Fruit fly (Drosophila melanogaster): ENCODE data around the gene Ptx1.

Gene Ptx1

DNA sequence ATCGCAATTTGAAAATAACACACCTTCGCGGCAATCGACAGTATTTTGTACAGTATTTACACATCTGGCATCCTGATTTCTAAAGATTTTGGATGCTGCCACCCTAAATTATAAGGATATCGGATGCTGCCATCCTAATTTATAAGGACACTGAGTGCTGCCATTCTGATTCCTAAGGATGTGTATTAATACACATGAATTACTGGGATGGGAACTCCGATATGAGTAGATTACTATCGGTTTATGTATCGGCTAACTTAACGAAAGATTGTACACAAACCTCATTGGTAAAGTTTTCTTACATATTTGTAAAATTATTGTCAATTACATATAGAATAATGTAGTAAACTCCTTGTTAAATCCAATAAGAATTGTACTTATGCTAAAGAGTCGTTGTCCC lies 33.8 kb downstream of the Ptx1 start:
- TF ChIP-seq CG34367 (tag; optimal IDR thresholded peaks at IDR 0.05): no peak
- TF ChIP-seq rn (GFP tag; IDR thresholded peaks at IDR 0.05): no peak
- no peak for TF ChIP-seq CG4496 (GFP tag; IDR thresholded peaks at IDR 0.05)
- no peak for TF ChIP-seq Ets98B (GFP tag; IDR thresholded peaks at IDR 0.05)
- TF ChIP-seq CG12605 (GFP tag; IDR thresholded peaks at IDR 0.05): no peak
- TF ChIP-seq CG13204 (GFP tag; optimal IDR thresholded peaks at IDR 0.05): no peak
- no peak for TF ChIP-seq CG8159 (tag; optimal IDR thresholded peaks at IDR 0.05)
- no peak for TF ChIP-seq Pif1A (GFP tag; optimal IDR thresholded peaks at IDR 0.05)
- TF ChIP-seq CG14655 (GFP tag; optimal IDR thresholded peaks at IDR 0.05): no peak
- TF ChIP-seq fd96Ca (GFP tag; IDR thresholded peaks at IDR 0.05): no peak
- TF ChIP-seq Snoo (tag; optimal IDR thresholded peaks at IDR 0.05): no peak
- TF ChIP-seq gl (tag; optimal IDR thresholded peaks at IDR 0.05): no peak
- TF ChIP-seq CG10348 (GFP tag; IDR thresholded peaks at IDR 0.05): no peak
- no peak for TF ChIP-seq CG8301 (tag; optimal IDR thresholded peaks at IDR 0.05)
- TF ChIP-seq EcR (GFP tag; optimal IDR thresholded peaks at IDR 0.05): no peak

DNA sequence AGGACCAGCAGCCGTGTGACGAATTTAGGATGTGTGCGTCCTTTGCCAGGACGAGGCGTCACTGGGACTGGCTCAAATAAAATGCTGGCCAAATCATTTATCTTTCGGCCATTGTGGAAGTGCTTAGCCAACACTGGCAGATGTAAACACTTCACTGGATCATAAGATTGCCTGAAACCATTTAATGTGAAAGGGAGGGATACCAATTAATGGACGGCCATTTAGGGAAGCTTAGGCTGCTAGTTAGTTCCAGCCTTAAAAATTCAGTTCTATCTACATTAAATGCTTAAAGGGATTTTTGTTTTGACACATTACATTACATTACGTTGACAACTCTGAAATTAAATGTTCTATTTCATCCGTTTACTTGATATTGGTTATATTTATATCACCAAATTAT lies 46.8 kb downstream of the Ptx1 start, which contains the start of gene CG15548:
TSS of gene CG15548 (plus strand) at position 301 of the 400 bp plus-strand sequence.
- TF ChIP-seq CG13204 (GFP tag; optimal IDR thresholded peaks at IDR 0.05): no peak
- TF ChIP-seq CG10348 (GFP tag; IDR thresholded peaks at IDR 0.05): no peak
- TF ChIP-seq Pif1A (GFP tag; optimal IDR thresholded peaks at IDR 0.05): no peak
- no peak for TF ChIP-seq Ets98B (GFP tag; IDR thresholded peaks at IDR 0.05)
- TF ChIP-seq CG34367 (tag; optimal IDR thresholded peaks at IDR 0.05): no peak

DNA sequence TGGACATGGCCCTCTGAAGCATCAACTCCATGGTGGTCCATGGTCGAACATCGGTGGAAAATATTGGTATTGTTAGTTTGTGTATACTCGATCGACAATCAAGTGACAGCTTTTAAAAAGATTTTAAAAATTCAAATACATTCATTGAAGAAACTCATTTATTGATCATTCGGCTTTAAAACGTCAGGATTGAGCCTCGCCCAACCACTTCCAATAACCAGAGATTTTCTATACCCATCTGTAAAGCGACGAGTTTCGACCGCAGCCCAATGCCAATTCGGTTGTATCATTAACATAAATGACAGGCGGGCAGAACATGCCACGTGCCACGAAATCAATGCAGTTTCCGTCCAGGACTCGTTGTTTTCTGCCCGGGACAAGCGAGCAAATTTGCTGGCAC lies 51.7 kb downstream of the Ptx1 start, which contains the start of gene Ctr1C:
TSS of gene Ctr1C (minus strand) at position 101 of the 400 bp plus-strand sequence.
- TF ChIP-seq CG10348 (GFP tag; IDR thresholded peaks at IDR 0.05): no peak
- TF ChIP-seq Pif1A (GFP tag; optimal IDR thresholded peaks at IDR 0.05): no peak
- TF ChIP-seq rn (GFP tag; IDR thresholded peaks at IDR 0.05): no peak
- TF ChIP-seq CG9948 (tag; optimal IDR thresholded peaks at IDR 0.05): no peak
- TF ChIP-seq D1 (tag; optimal IDR thresholded peaks at IDR 0.05): no peak
- no peak for TF ChIP-seq CG4496 (GFP tag; IDR thresholded peaks at IDR 0.05)
- no peak for TF ChIP-seq CG8301 (tag; optimal IDR thresholded peaks at IDR 0.05)
- TF ChIP-seq CG34367 (tag; optimal IDR thresholded peaks at IDR 0.05): no peak
- TF ChIP-seq CG14655 (GFP tag; optimal IDR thresholded peaks at IDR 0.05): no peak
- no peak for TF ChIP-seq Pif1B (GFP tag; optimal IDR thresholded peaks at IDR 0.05)
- TF ChIP-seq CG13204 (GFP tag; optimal IDR thresholded peaks at IDR 0.05): no peak
- TF ChIP-seq Snoo (tag; optimal IDR thresholded peaks at IDR 0.05): no peak
- TF ChIP-seq CG8159 (tag; optimal IDR thresholded peaks at IDR 0.05): no peak
- no peak for TF ChIP-seq CG15710 (tag; optimal IDR thresholded peaks at IDR 0.05)
- no peak for TF ChIP-seq CG12605 (GFP tag; IDR thresholded peaks at IDR 0.05)

Data from whole organism, pupa.